Worm (Caenorhabditis elegans) whole organism, early embryonic: ENCODE measurements around the gene aps-2.

Experiments
- B0310.2 ChIP-seq: sonication (generic microtip); optimal IDR thresholded peaks from 2 replicates; lab custom pipeline; 2016; ENCODE audit warnings: mild to moderate bottlenecking, missing genetic modification characterization, missing compliant biosample characterization
- F13C5.2 ChIP-seq: sonication (generic microtip); optimal IDR thresholded peaks from 2 replicates; lab custom pipeline; 2017; ENCODE audit warnings: mild to moderate bottlenecking, missing genetic modification characterization, inconsistent platforms, missing compliant biosample characterization
- aly-1 ChIP-seq: sonication (generic microtip); optimal IDR thresholded peaks from 2 replicates; lab custom pipeline; 2016; ENCODE audit warnings: missing genetic modification characterization, missing compliant biosample characterization
- ama-1 ChIP-seq: fragments of 150-350 bp; optimal IDR thresholded peaks from 2 replicates; lab custom pipeline; 2014
- ceh-13 ChIP-seq: fragments of 200-800 bp; sonication (Bioruptor generic); optimal IDR thresholded peaks from 2 replicates; lab custom pipeline; 2018; ENCODE audit warnings: mild to moderate bottlenecking, missing genetic modification characterization, missing compliant biosample characterization
- ceh-36 ChIP-seq: sonication (generic microtip); optimal IDR thresholded peaks from 2 replicates; lab custom pipeline; 2016; ENCODE audit warnings: missing genetic modification characterization, inconsistent platforms, missing compliant biosample characterization
- ets-7 ChIP-seq: sonication (generic microtip); optimal IDR thresholded peaks from 2 replicates; lab custom pipeline; 2016; ENCODE audit warnings: missing genotype, missing genetic modification characterization, missing compliant biosample characterization
- flt-1 ChIP-seq: fragments of 200-800 bp; sonication (Bioruptor generic); IDR thresholded peaks from 2 replicates; pipeline ENCODE4 v1.3.6; 2022; ENCODE audit warnings: missing genetic modification characterization, missing compliant biosample characterization
- hmbx-1 ChIP-seq: sonication (generic microtip); optimal IDR thresholded peaks from 2 replicates; lab custom pipeline; 2016; ENCODE audit warnings: mild to moderate bottlenecking, missing genetic modification characterization, missing compliant biosample characterization
- hmg-4 ChIP-seq: fragments of 200-800 bp; sonication (Bioruptor generic); optimal IDR thresholded peaks from 2 replicates; lab custom pipeline; 2018; ENCODE audit warnings: mild to moderate bottlenecking, missing genetic modification characterization, missing compliant biosample characterization
- hnd-1 ChIP-seq: sonication (generic microtip); optimal IDR thresholded peaks from 2 replicates; lab custom pipeline; 2016; ENCODE audit warnings: missing genetic modification characterization, missing compliant biosample characterization
- pes-1 ChIP-seq: fragments of 200-800 bp; sonication (Bioruptor generic); IDR thresholded peaks from 2 replicates; pipeline ENCODE4 v1.3.6; 2022; ENCODE audit warnings: missing genetic modification reagents, missing genetic modification characterization, missing compliant biosample characterization
- scrt-1 ChIP-seq: fragments of 200-800 bp; sonication (Bioruptor generic); IDR thresholded peaks from 2 replicates; pipeline ENCODE4 v1.3.6; 2022; ENCODE audit warnings: missing genetic modification characterization, missing compliant biosample characterization
- sea-1 ChIP-seq: fragments of 200-800 bp; sonication (Bioruptor generic); conservative IDR thresholded peaks from 2 replicates; pipeline ENCODE4 v1.3.6; 2022; ENCODE audit warnings: missing genetic modification characterization, missing compliant biosample characterization
- tbx-11 ChIP-seq: fragments of 200-800 bp; sonication (Bioruptor generic); IDR thresholded peaks from 2 replicates; pipeline ENCODE4 v1.3.6; 2022; ENCODE audit warnings: missing genetic modification characterization, missing compliant biosample characterization
- tbx-37 ChIP-seq: fragments of 200-800 bp; sonication (Bioruptor generic); conservative IDR thresholded peaks from 2 replicates; pipeline ENCODE4 v1.3.6; 2022; ENCODE audit warnings: missing genetic modification reagents, missing genetic modification characterization, missing compliant biosample characterization
- tra-4 ChIP-seq: sonication (generic microtip); optimal IDR thresholded peaks from 2 replicates; lab custom pipeline; 2017; ENCODE audit warnings: missing genetic modification characterization, missing compliant biosample characterization

Gene aps-2

ce11 chrX:4418751-4419150 lies 39.3 kb upstream of the aps-2 start, which contains the start of gene dop-1:
TSS of gene dop-1 (minus strand) at chrX:4418851.
- TF ChIP-seq tbx-37 (GFP tag; lab: Robert Waterston, UW), result no peak
- TF ChIP-seq hmg-4, result no peak
- TF ChIP-seq pes-1 (GFP tag; lab: Robert Waterston, UW), result no peak
- no peak for TF ChIP-seq tra-4 (tag; lab: Kevin White, UChicago)
- no peak for TF ChIP-seq ets-7 (tag; lab: Kevin White, UChicago)
- TF ChIP-seq scrt-1 (GFP tag; lab: Robert Waterston, UW), result no peak
- TF ChIP-seq hmbx-1 (tag; lab: Kevin White, UChicago), result no peak
- TF ChIP-seq sea-1, result no peak
- TF ChIP-seq B0310.2 (tag; lab: Kevin White, UChicago), result no peak
- no peak for TF ChIP-seq aly-1 (tag; lab: Kevin White, UChicago)
- TF ChIP-seq ceh-36, result no peak
- TF ChIP-seq ceh-13 (GFP tag; lab: Kevin White, UChicago), result no peak
- TF ChIP-seq ama-1 (lab: Kevin White, UChicago), result no peak
- TF ChIP-seq tbx-11 (GFP tag; lab: Robert Waterston, UW), result no peak
- no peak for TF ChIP-seq hnd-1 (tag; lab: Kevin White, UChicago)

- TF ChIP-seq tbx-37 (GFP tag; lab: Robert Waterston, UW) (no peak), F13C5.2 (no peak), hnd-1 (tag; lab: Kevin White, UChicago) (no peak), tbx-11 (GFP tag; lab: Robert Waterston, UW) (no peak), hmbx-1 (tag; lab: Kevin White, UChicago) (no peak), flt-1 (no peak), ceh-13 (GFP tag; lab: Kevin White, UChicago) (no peak), hmg-4 (no peak), scrt-1 (GFP tag; lab: Robert Waterston, UW) (no peak), ceh-36 (no peak), pes-1 (GFP tag; lab: Robert Waterston, UW) (no peak), sea-1 (no peak), B0310.2 (tag; lab: Kevin White, UChicago) (no peak), ets-7 (tag; lab: Kevin White, UChicago) (no peak), tra-4 (tag; lab: Kevin White, UChicago) (no peak)
These were observed 33.8 kb upstream of the aps-2 start for ce11 chrX:4424254-4424653.

- TF ChIP-seq flt-1 (no peak), B0310.2 (tag; lab: Kevin White, UChicago) (no peak), pes-1 (GFP tag; lab: Robert Waterston, UW) (no peak), hmg-4 (no peak), ceh-13 (GFP tag; lab: Kevin White, UChicago) (no peak), scrt-1 (GFP tag; lab: Robert Waterston, UW) (no peak), hnd-1 (tag; lab: Kevin White, UChicago) (no peak), ama-1 (lab: Kevin White, UChicago) (no peak), tbx-11 (GFP tag; lab: Robert Waterston, UW) (no peak), sea-1 (no peak), tbx-37 (GFP tag; lab: Robert Waterston, UW) (no peak), F13C5.2 (no peak), tra-4 (tag; lab: Kevin White, UChicago) (no peak), aly-1 (tag; lab: Kevin White, UChicago) (no peak), ets-7 (tag; lab: Kevin White, UChicago) (no peak), ceh-36 (no peak), hmbx-1 (tag; lab: Kevin White, UChicago) (no peak)
These were observed 31.6 kb upstream of the aps-2 start for ce11 chrX:4426496-4426895.

- TF ChIP-seq ceh-13 (GFP tag; lab: Kevin White, UChicago) (no peak), scrt-1 (GFP tag; lab: Robert Waterston, UW) (no peak), ama-1 (lab: Kevin White, UChicago) (no peak), hmg-4 (no peak), hnd-1 (tag; lab: Kevin White, UChicago) (no peak), hmbx-1 (tag; lab: Kevin White, UChicago) (no peak), flt-1 (no peak), F13C5.2 (no peak), tbx-11 (GFP tag; lab: Robert Waterston, UW) (no peak), tra-4 (tag; lab: Kevin White, UChicago) (no peak), ets-7 (tag; lab: Kevin White, UChicago) (no peak), aly-1 (tag; lab: Kevin White, UChicago) (no peak), tbx-37 (GFP tag; lab: Robert Waterston, UW) (no peak), sea-1 (no peak), B0310.2 (tag; lab: Kevin White, UChicago) (no peak), pes-1 (GFP tag; lab: Robert Waterston, UW) (no peak), ceh-36 (no peak)
These were observed 30.7 kb upstream of the aps-2 start for ce11 chrX:4427387-4427786.

- TF ChIP-seq ama-1 (lab: Kevin White, UChicago), result no peak
- TF ChIP-seq B0310.2 (tag; lab: Kevin White, UChicago), result no peak
- TF ChIP-seq ceh-13 (GFP tag; lab: Kevin White, UChicago), result no peak
- TF ChIP-seq pes-1 (GFP tag; lab: Robert Waterston, UW), result no peak
- TF ChIP-seq tbx-11 (GFP tag; lab: Robert Waterston, UW), result no peak
- no peak for TF ChIP-seq sea-1
- no peak for TF ChIP-seq hmg-4
- no peak for TF ChIP-seq F13C5.2
These were observed 28.7 kb upstream of the aps-2 start for ce11 chrX:4429364-4429763.

- no peak for TF ChIP-seq ceh-36
- no peak for TF ChIP-seq ama-1 (lab: Kevin White, UChicago)
- TF ChIP-seq hmg-4, result no peak
- TF ChIP-seq hmbx-1 (tag; lab: Kevin White, UChicago), result no peak
- TF ChIP-seq flt-1, result no peak
- TF ChIP-seq ets-7 (tag; lab: Kevin White, UChicago), result no peak
These were observed 23.5 kb upstream of the aps-2 start for ce11 chrX:4434577-4434976.

ce11 chrX:4435396-4435795 lies 22.7 kb upstream of the aps-2 start:
- TF ChIP-seq scrt-1 (GFP tag; lab: Robert Waterston, UW), result no peak
- no peak for TF ChIP-seq hmbx-1 (tag; lab: Kevin White, UChicago)
- no peak for TF ChIP-seq pes-1 (GFP tag; lab: Robert Waterston, UW)
- TF ChIP-seq ceh-13 (GFP tag; lab: Kevin White, UChicago), result no peak
- no peak for TF ChIP-seq B0310.2 (tag; lab: Kevin White, UChicago)
- no peak for TF ChIP-seq aly-1 (tag; lab: Kevin White, UChicago)
- TF ChIP-seq tbx-37 (GFP tag; lab: Robert Waterston, UW), result no peak
